Worm (Caenorhabditis elegans) whole organism, early embryonic: Measurements from ENCODE around the gene C27A2.12.

Experiments
- B0310.2 ChIP-seq: sonication (generic microtip); optimal IDR thresholded peaks from 2 replicates; lab custom pipeline; 2016; ENCODE audit warnings: mild to moderate bottlenecking, missing genetic modification characterization, missing compliant biosample characterization
- F13C5.2 ChIP-seq: sonication (generic microtip); optimal IDR thresholded peaks from 2 replicates; lab custom pipeline; 2017; ENCODE audit warnings: mild to moderate bottlenecking, missing genetic modification characterization, inconsistent platforms, missing compliant biosample characterization
- aly-1 ChIP-seq: sonication (generic microtip); optimal IDR thresholded peaks from 2 replicates; lab custom pipeline; 2016; ENCODE audit warnings: missing genetic modification characterization, missing compliant biosample characterization
- ama-1 ChIP-seq: fragments of 150-350 bp; optimal IDR thresholded peaks from 2 replicates; lab custom pipeline; 2014
- ceh-36 ChIP-seq: sonication (generic microtip); optimal IDR thresholded peaks from 2 replicates; lab custom pipeline; 2016; ENCODE audit warnings: missing genetic modification characterization, inconsistent platforms, missing compliant biosample characterization
- ets-7 ChIP-seq: sonication (generic microtip); optimal IDR thresholded peaks from 2 replicates; lab custom pipeline; 2016; ENCODE audit warnings: missing genotype, missing genetic modification characterization, missing compliant biosample characterization
- flt-1 ChIP-seq: fragments of 200-800 bp; sonication (Bioruptor generic); IDR thresholded peaks from 2 replicates; pipeline ENCODE4 v1.3.6; 2022; ENCODE audit warnings: missing genetic modification characterization, missing compliant biosample characterization
- hmbx-1 ChIP-seq: sonication (generic microtip); optimal IDR thresholded peaks from 2 replicates; lab custom pipeline; 2016; ENCODE audit warnings: mild to moderate bottlenecking, missing genetic modification characterization, missing compliant biosample characterization
- hmg-4 ChIP-seq: fragments of 200-800 bp; sonication (Bioruptor generic); optimal IDR thresholded peaks from 2 replicates; lab custom pipeline; 2018; ENCODE audit warnings: mild to moderate bottlenecking, missing genetic modification characterization, missing compliant biosample characterization
- hnd-1 ChIP-seq: sonication (generic microtip); optimal IDR thresholded peaks from 2 replicates; lab custom pipeline; 2016; ENCODE audit warnings: missing genetic modification characterization, missing compliant biosample characterization
- scrt-1 ChIP-seq: fragments of 200-800 bp; sonication (Bioruptor generic); IDR thresholded peaks from 2 replicates; pipeline ENCODE4 v1.3.6; 2022; ENCODE audit warnings: missing genetic modification characterization, missing compliant biosample characterization
- sea-1 ChIP-seq: fragments of 200-800 bp; sonication (Bioruptor generic); conservative IDR thresholded peaks from 2 replicates; pipeline ENCODE4 v1.3.6; 2022; ENCODE audit warnings: missing genetic modification characterization, missing compliant biosample characterization
- tra-4 ChIP-seq: sonication (generic microtip); optimal IDR thresholded peaks from 2 replicates; lab custom pipeline; 2017; ENCODE audit warnings: missing genetic modification characterization, missing compliant biosample characterization

- no peak for TF ChIP-seq aly-1
- TF ChIP-seq ama-1 (lab: Kevin White, UChicago): no peak
- TF ChIP-seq flt-1 (GFP tag; lab: Robert Waterston, UW): no peak
- no peak for TF ChIP-seq tra-4
- TF ChIP-seq ets-7 (tag; lab: Kevin White, UChicago): no peak
- TF ChIP-seq scrt-1 (GFP tag; lab: Robert Waterston, UW): no peak
- no peak for TF ChIP-seq hnd-1 (tag; lab: Kevin White, UChicago)
- TF ChIP-seq hmg-4: no peak
- TF ChIP-seq sea-1: no peak
- TF ChIP-seq F13C5.2 (tag; lab: Kevin White, UChicago): no peak
- TF ChIP-seq hmbx-1 (tag; lab: Kevin White, UChicago): no peak
- no peak for TF ChIP-seq ceh-36 (tag; lab: Kevin White, UChicago)
- TF ChIP-seq B0310.2 (tag; lab: Kevin White, UChicago): no peak
Observed at ce11 chrII:5047279-5047678, 10.7 kb downstream of the C27A2.12 start.
